Worm (Caenorhabditis elegans) whole organism, midembryonic: ENCODE data around the gene C08B6.5.

Experiments
- T22C8.4 ChIP-seq: fragments of 200-800 bp; sonication (Bioruptor generic); IDR thresholded peaks from 2 replicates; pipeline ENCODE4 v1.3.6; 2022; ENCODE audit warnings: missing genetic modification characterization, missing compliant biosample characterization
- cog-1 ChIP-seq: sonication (generic microtip); optimal IDR thresholded peaks from 2 replicates; lab custom pipeline; 2016; ENCODE audit warnings: missing genetic modification characterization, missing compliant biosample characterization
- flt-1 ChIP-seq: fragments of 200-800 bp; sonication (Bioruptor generic); IDR thresholded peaks from 2 replicates; pipeline ENCODE4 v1.3.6; 2022; ENCODE audit warnings: missing genetic modification characterization, missing compliant biosample characterization
- klf-2 ChIP-seq: fragments of 200-800 bp; sonication (Bioruptor generic); conservative IDR thresholded peaks from 2 replicates; pipeline ENCODE4 v1.3.6; 2022; ENCODE audit warnings: missing genetic modification reagents, missing genetic modification characterization, missing compliant biosample characterization
- med-1 ChIP-seq: sonication (generic microtip); optimal IDR thresholded peaks from 2 replicates; lab custom pipeline; 2017; ENCODE audit warnings: missing genetic modification characterization, mild to moderate bottlenecking, missing compliant biosample characterization, antibody characterized with exemption, missing genetic modification reagents; ENCODE audit not compliant: insufficient read depth
- ref-1 ChIP-seq: fragments of 200-800 bp; sonication (Bioruptor generic); conservative IDR thresholded peaks from 2 replicates; pipeline ENCODE4 v1.3.6; 2022; ENCODE audit warnings: missing genetic modification reagents, missing genetic modification characterization, missing compliant biosample characterization
- ztf-23 ChIP-seq: fragments of 200-800 bp; sonication (Bioruptor generic); IDR thresholded peaks from 2 replicates; pipeline ENCODE4 v1.3.6; 2022; ENCODE audit warnings: missing genetic modification reagents, missing genetic modification characterization, missing compliant biosample characterization
- ztf-29 ChIP-seq: fragments of 200-800 bp; sonication (Bioruptor generic); IDR thresholded peaks from 2 replicates; pipeline ENCODE4 v1.3.6; 2022; ENCODE audit warnings: missing genetic modification reagents, missing genetic modification characterization, missing compliant biosample characterization

DNA sequence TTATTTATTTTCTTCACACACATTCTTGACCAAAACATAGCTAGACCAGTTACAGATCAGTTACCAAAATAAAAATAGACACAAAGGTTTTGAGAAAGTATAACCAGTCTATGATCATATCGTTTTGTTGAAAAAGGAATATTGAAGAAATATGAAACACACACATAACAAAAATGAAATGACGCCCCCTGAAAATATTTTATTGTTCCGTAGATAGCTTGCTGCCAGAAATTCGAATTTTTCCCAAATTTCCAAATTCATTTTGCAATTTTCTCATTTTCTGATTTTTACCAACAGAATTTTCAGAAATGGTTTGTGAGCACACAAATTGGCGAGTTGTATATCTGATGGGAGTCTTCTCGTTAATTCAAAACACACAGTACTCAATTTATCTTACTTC, 42.1 kb upstream of the C08B6.5 start, which contains the start of gene F57A8.7:
- no peak for TF ChIP-seq T22C8.4 (GFP tag; lab: Robert Waterston, UW)
- no peak for TF ChIP-seq ref-1 (GFP tag; lab: Robert Waterston, UW)
- TF ChIP-seq flt-1 (GFP tag; lab: Robert Waterston, UW), result no peak
- no peak for TF ChIP-seq ztf-29 (GFP tag; lab: Robert Waterston, UW)
- no peak for TF ChIP-seq klf-2 (GFP tag; lab: Robert Waterston, UW)
- no peak for TF ChIP-seq ztf-23 (GFP tag; lab: Robert Waterston, UW)
- no peak for TF ChIP-seq cog-1 (tag; lab: Kevin White, UChicago)
- no peak for TF ChIP-seq med-1 (GFP tag; lab: Kevin White, UChicago)
